Worm (Caenorhabditis elegans) whole organism, L1 larva: ENCODE data around the gene ZK688.9.

Source experiments
- C16A3.4 ChIP-seq: fragments of 150-350 bp; optimal IDR thresholded peaks from 2 replicates; lab custom pipeline; 2014; ENCODE audit warnings: missing biosample characterization, missing genetic modification characterization
- C34B4.2 ChIP-seq: sonication (generic microtip); optimal IDR thresholded peaks from 2 replicates; lab custom pipeline; 2017; ENCODE audit warnings: mild to moderate bottlenecking, missing genetic modification characterization, missing compliant biosample characterization
- F16B12.6 ChIP-seq: fragments of 150-350 bp; optimal IDR thresholded peaks from 2 replicates; lab custom pipeline; 2014; ENCODE audit warnings: missing biosample characterization, missing genetic modification characterization
- alr-1 ChIP-seq: fragments of 200-800 bp; sonication (Bioruptor generic); optimal IDR thresholded peaks from 2 replicates; lab custom pipeline; 2018; ENCODE audit warnings: borderline replicate concordance, mild to moderate bottlenecking, missing genetic modification characterization, missing compliant biosample characterization
- aly-2 ChIP-seq: fragments of 150-350 bp; optimal IDR thresholded peaks from 2 replicates; lab custom pipeline; 2014; ENCODE audit warnings: missing biosample characterization, missing genetic modification characterization
- ama-1 ChIP-seq: fragments of 150-350 bp; optimal IDR thresholded peaks from 2 replicates; lab custom pipeline; 2014
- ceh-63 ChIP-seq: fragments of 200-800 bp; sonication (Bioruptor generic); optimal IDR thresholded peaks from 2 replicates; lab custom pipeline; 2018; ENCODE audit warnings: mild to moderate bottlenecking, missing genetic modification characterization, missing compliant biosample characterization
- ceh-8 ChIP-seq: fragments of 200-800 bp; sonication (Bioruptor generic); optimal IDR thresholded peaks from 2 replicates; lab custom pipeline; 2018; ENCODE audit warnings: mild to moderate bottlenecking, missing genetic modification characterization, moderate library complexity, missing compliant biosample characterization
- ceh-82 ChIP-seq, 3 experiments: fragments of 150-350 bp in 1 of 3; sonication (generic microtip) in 2 of 3; optimal IDR thresholded peaks; 2 replicates each; lab custom pipeline; 2014 to 2017; ENCODE audit warnings: missing biosample characterization in 3 of 3, missing genetic modification characterization in 3 of 3
- ceh-90 ChIP-seq: sonication (generic microtip); optimal IDR thresholded peaks from 2 replicates; lab custom pipeline; 2016; ENCODE audit warnings: missing genetic modification characterization, missing compliant biosample characterization
- dpl-1 ChIP-seq, 3 experiments: fragments of 150-350 bp in 2 of 3; sonication (generic microtip) in 1 of 3; optimal IDR thresholded peaks; 2 replicates each; lab custom pipeline; 2014 to 2017; ENCODE audit warnings: missing biosample characterization in 3 of 3, missing genetic modification characterization in 3 of 3, missing genetic modification reagents in 3 of 3
- efl-1 ChIP-seq, 4 experiments: fragments of 150-350 bp; optimal IDR thresholded peaks in 3 of 4; peaks in 1 of 4; 1 replicate in 1 of 4; 2 replicates in 3 of 4; lab custom pipeline; 2014; ENCODE audit warnings: missing biosample characterization in 2 of 4, missing genetic modification characterization in 2 of 4, missing genetic modification reagents in 2 of 4
- efl-3 ChIP-seq: fragments of 200-800 bp; sonication (Bioruptor generic); optimal IDR thresholded peaks from 2 replicates; lab custom pipeline; 2018; ENCODE audit warnings: mild to moderate bottlenecking, missing genetic modification characterization, missing compliant biosample characterization
- egl-13 ChIP-seq: sonication (generic microtip); optimal IDR thresholded peaks from 2 replicates; lab custom pipeline; 2016; ENCODE audit warnings: missing genotype, missing genetic modification reagents, missing genetic modification characterization, missing compliant biosample characterization
- fkh-10 ChIP-seq: sonication (generic microtip); optimal IDR thresholded peaks from 2 replicates; lab custom pipeline; 2017; ENCODE audit warnings: missing biosample characterization, missing genetic modification reagents, missing genetic modification characterization
- fkh-8 ChIP-seq: sonication (generic microtip); optimal IDR thresholded peaks from 2 replicates; lab custom pipeline; 2016; ENCODE audit warnings: mild to moderate bottlenecking, missing genetic modification characterization, missing compliant biosample characterization
- fos-1 ChIP-seq: fragments of 150-350 bp; optimal IDR thresholded peaks from 2 replicates; lab custom pipeline; 2014; ENCODE audit warnings: missing biosample characterization, missing genetic modification characterization
- grh-1 ChIP-seq: fragments of 200-800 bp; sonication (Bioruptor generic); IDR thresholded peaks from 2 replicates; pipeline ENCODE4 v1.3.6; 2022; ENCODE audit warnings: missing genetic modification reagents, missing genetic modification characterization, missing compliant biosample characterization
- hlh-17 ChIP-seq: fragments of 200-800 bp; sonication (Bioruptor generic); optimal IDR thresholded peaks from 2 replicates; lab custom pipeline; 2018; ENCODE audit warnings: missing genetic modification characterization, mild to moderate bottlenecking, missing compliant biosample characterization, moderate library complexity, borderline replicate concordance
- hlh-4 ChIP-seq: sonication (generic microtip); optimal IDR thresholded peaks from 2 replicates; lab custom pipeline; 2016; ENCODE audit warnings: mild to moderate bottlenecking, missing genetic modification characterization, missing compliant biosample characterization
- irx-1 ChIP-seq: sonication (generic microtip); optimal IDR thresholded peaks from 2 replicates; lab custom pipeline; 2016; ENCODE audit warnings: missing genetic modification characterization, missing compliant biosample characterization
- isw-1 ChIP-seq: fragments of 200-800 bp; sonication (Bioruptor generic); IDR thresholded peaks from 2 replicates; pipeline ENCODE4 v1.3.6; 2022; ENCODE audit warnings: missing genetic modification characterization, missing compliant biosample characterization
- jun-1 ChIP-seq: fragments of 150-350 bp; optimal IDR thresholded peaks from 2 replicates; lab custom pipeline; 2014; ENCODE audit warnings: missing biosample characterization, missing genetic modification reagents, missing genetic modification characterization
- lin-13 ChIP-seq: fragments of 150-350 bp; optimal IDR thresholded peaks from 2 replicates; lab custom pipeline; 2014; ENCODE audit warnings: missing biosample characterization, missing genetic modification reagents, missing genetic modification characterization
- lin-14 ChIP-seq: fragments of 200-800 bp; sonication (Bioruptor generic); optimal IDR thresholded peaks from 2 replicates; lab custom pipeline; 2018; ENCODE audit warnings: mild to moderate bottlenecking, missing genetic modification characterization, moderate library complexity, missing compliant biosample characterization
- lin-15B ChIP-seq: fragments of 150-350 bp; sonication (generic microtip); optimal IDR thresholded peaks from 3 replicates; lab custom pipeline; 2014; ENCODE audit warnings: missing biosample characterization, missing genetic modification characterization
- lin-35 ChIP-seq, 2 experiments: fragments of 150-350 bp; optimal IDR thresholded peaks; 2 replicates each; lab custom pipeline; 2014; ENCODE audit warnings: missing biosample characterization in 2 of 2, missing genetic modification characterization in 2 of 2, missing genetic modification reagents in 2 of 2
- lir-3 ChIP-seq: sonication (generic microtip); optimal IDR thresholded peaks from 2 replicates; lab custom pipeline; 2016; ENCODE audit warnings: mild to moderate bottlenecking, missing genetic modification characterization, moderate library complexity, missing compliant biosample characterization; ENCODE audit not compliant: poor library complexity
- mdl-1 ChIP-seq, 2 experiments: fragments of 150-350 bp; optimal IDR thresholded peaks; 2 replicates each; lab custom pipeline; 2014 to 2017; ENCODE audit warnings: missing biosample characterization in 2 of 2, missing genetic modification characterization in 2 of 2, inconsistent platforms in 1 of 2
- mef-2 ChIP-seq: fragments of 150-350 bp; optimal IDR thresholded peaks from 2 replicates; lab custom pipeline; 2014; ENCODE audit warnings: missing biosample characterization, missing genetic modification characterization
- nhr-11 ChIP-seq: fragments of 150-350 bp; optimal IDR thresholded peaks from 2 replicates; lab custom pipeline; 2014; ENCODE audit warnings: missing biosample characterization, missing genetic modification characterization
- nhr-12 ChIP-seq: sonication (generic microtip); optimal IDR thresholded peaks from 2 replicates; lab custom pipeline; 2017; ENCODE audit warnings: missing biosample characterization, missing genetic modification characterization
- nhr-19 ChIP-seq: fragments of 200-800 bp; sonication (Bioruptor generic); conservative IDR thresholded peaks from 2 replicates; pipeline ENCODE4 v1.3.6; 2022; ENCODE audit warnings: missing genetic modification characterization, missing compliant biosample characterization
- nhr-20 ChIP-seq: sonication (generic microtip); optimal IDR thresholded peaks from 2 replicates; lab custom pipeline; 2016; ENCODE audit warnings: mild to moderate bottlenecking, missing genetic modification characterization, missing compliant biosample characterization
- nhr-237 ChIP-seq: fragments of 150-350 bp; optimal IDR thresholded peaks from 2 replicates; lab custom pipeline; 2014; ENCODE audit warnings: missing biosample characterization, missing genetic modification characterization
- nhr-28 ChIP-seq: fragments of 150-350 bp; optimal IDR thresholded peaks from 2 replicates; lab custom pipeline; 2014; ENCODE audit warnings: missing biosample characterization, missing genetic modification characterization
- nhr-71 ChIP-seq: sonication (generic microtip); optimal IDR thresholded peaks from 2 replicates; lab custom pipeline; 2016; ENCODE audit warnings: mild to moderate bottlenecking, missing genetic modification characterization, moderate library complexity, missing compliant biosample characterization
- nhr-84 ChIP-seq: sonication (generic microtip); optimal IDR thresholded peaks from 2 replicates; lab custom pipeline; 2017; ENCODE audit warnings: missing biosample characterization, missing genetic modification characterization
- nhr-85 ChIP-seq: sonication (generic microtip); peaks from one replicate; lab custom pipeline; 2016; ENCODE audit warnings: missing genetic modification characterization, inconsistent platforms, missing compliant biosample characterization
- nhr-90 ChIP-seq: sonication (generic microtip); optimal IDR thresholded peaks from 2 replicates; lab custom pipeline; 2016; ENCODE audit warnings: mild to moderate bottlenecking, missing genetic modification characterization, missing compliant biosample characterization; ENCODE audit not compliant: poor library complexity
- pag-3 ChIP-seq: sonication (generic microtip); optimal IDR thresholded peaks from 2 replicates; lab custom pipeline; 2017; ENCODE audit warnings: missing genetic modification characterization, mild to moderate bottlenecking, missing compliant biosample characterization, antibody characterized with exemption, borderline replicate concordance; ENCODE audit not compliant: insufficient read depth
- pqm-1 ChIP-seq: sonication (generic microtip); optimal IDR thresholded peaks from 3 replicates; lab custom pipeline; 2017; ENCODE audit warnings: missing biosample characterization, missing genetic modification characterization
- skn-1 ChIP-seq: fragments of 150-350 bp; optimal IDR thresholded peaks from 2 replicates; lab custom pipeline; 2014; ENCODE audit warnings: missing biosample characterization, missing genetic modification characterization
- sox-4 ChIP-seq: sonication (generic microtip); optimal IDR thresholded peaks from 2 replicates; lab custom pipeline; 2016; ENCODE audit warnings: missing genetic modification characterization, missing compliant biosample characterization
- sptf-1 ChIP-seq: fragments of 150-350 bp; optimal IDR thresholded peaks from 2 replicates; lab custom pipeline; 2014; ENCODE audit warnings: missing biosample characterization, missing genetic modification characterization
- sup-37 ChIP-seq: fragments of 200-800 bp; sonication (Bioruptor generic); optimal IDR thresholded peaks from 2 replicates; lab custom pipeline; 2018; ENCODE audit warnings: mild to moderate bottlenecking, missing genetic modification characterization, missing compliant biosample characterization
- tbx-2 ChIP-seq: sonication (generic microtip); optimal IDR thresholded peaks from 2 replicates; lab custom pipeline; 2016; ENCODE audit warnings: missing genetic modification characterization, missing compliant biosample characterization
- unc-130 ChIP-seq: fragments of 150-350 bp; optimal IDR thresholded peaks from 2 replicates; lab custom pipeline; 2017; ENCODE audit warnings: missing biosample characterization, missing genetic modification characterization, inconsistent platforms
- unc-98 ChIP-seq: fragments of 200-800 bp; sonication (Bioruptor generic); IDR thresholded peaks from 2 replicates; pipeline ENCODE4 v1.3.6; 2022; ENCODE audit warnings: missing genetic modification characterization, missing compliant biosample characterization
- vab-15 ChIP-seq: sonication (generic microtip); optimal IDR thresholded peaks from 2 replicates; lab custom pipeline; 2017; ENCODE audit warnings: missing genotype, mild to moderate bottlenecking, missing genetic modification characterization, missing compliant biosample characterization
- xbp-1 ChIP-seq: sonication (generic microtip); optimal IDR thresholded peaks from 2 replicates; lab custom pipeline; 2016; ENCODE audit warnings: missing genetic modification characterization, missing compliant biosample characterization
- zip-4 ChIP-seq: fragments of 200-800 bp; sonication (Bioruptor generic); optimal IDR thresholded peaks from 2 replicates; lab custom pipeline; 2018; ENCODE audit warnings: mild to moderate bottlenecking, missing genetic modification characterization, moderate library complexity, missing compliant biosample characterization
- ztf-11 ChIP-seq, 2 experiments: sonication (generic microtip); optimal IDR thresholded peaks; 2 replicates each; lab custom pipeline; 2016 to 2017; ENCODE audit warnings: missing genetic modification characterization in 2 of 2, missing biosample characterization in 1 of 2, missing compliant biosample characterization in 1 of 2

Gene ZK688.9

ce11 chrIII:7872776-7873175, 10.0 kb downstream of the ZK688.9 start (continued):
- TF ChIP-seq vab-15 (tag; lab: Kevin White, UChicago) (peak; percentile 14), nhr-12 (tag; lab: Kevin White, UChicago) (no peak), F16B12.6 (tag; lab: Kevin White, UChicago) (no peak), irx-1 (tag; lab: Kevin White, UChicago) (no peak), efl-1 (optimal IDR thresholded peaks at IDR 0.05; lab: Kevin White, UChicago) (no peak), efl-1 (GFP tag; optimal IDR thresholded peaks at IDR 0.05 in 1 of 2; lab: Kevin White, UChicago) (no peak), unc-98 (GFP tag; lab: Robert Waterston, UW) (no peak), hlh-17 (GFP tag; lab: Kevin White, UChicago) (no peak), sup-37 (GFP tag; lab: Kevin White, UChicago) (no peak), egl-13 (tag; lab: Kevin White, UChicago) (no peak), nhr-84 (tag; lab: Kevin White, UChicago) (no peak), hlh-4 (tag; lab: Kevin White, UChicago) (no peak), fos-1 (tag; lab: Kevin White, UChicago) (no peak), lin-14 (peak; percentile 64), ama-1 (no peak), ztf-11 (tag; optimal IDR thresholded peaks at IDR 0.05; lab: Kevin White, UChicago) (no peak), sptf-1 (tag; lab: Kevin White, UChicago) (no peak), ceh-82 (tag; optimal IDR thresholded peaks at IDR 0.05; lab: Kevin White, UChicago) (no peak), nhr-71 (tag; lab: Kevin White, UChicago) (peak; percentile 36), aly-2 (tag; lab: Kevin White, UChicago) (no peak), nhr-20 (tag; lab: Kevin White, UChicago) (peak; percentile 39), fkh-8 (tag; lab: Kevin White, UChicago) (no peak), nhr-11 (no peak), skn-1 (no peak), C34B4.2 (no peak), tbx-2 (tag; lab: Kevin White, UChicago) (no peak), unc-130 (tag; lab: Kevin White, UChicago) (no peak), fkh-10 (no peak), mdl-1 (tag; optimal IDR thresholded peaks at IDR 0.05; lab: Kevin White, UChicago) (no peak), C16A3.4 (tag; lab: Kevin White, UChicago) (no peak), sox-4 (tag; lab: Kevin White, UChicago) (no peak), grh-1 (GFP tag; lab: Robert Waterston, UW) (no peak), jun-1 (tag; lab: Kevin White, UChicago) (no peak), lin-35 (GFP tag; optimal IDR thresholded peaks at IDR 0.05; lab: Kevin White, UChicago) (no peak), pqm-1 (tag; lab: Kevin White, UChicago) (no peak), ceh-63 (GFP tag; lab: Kevin White, UChicago) (no peak), lir-3 (no peak), xbp-1 (tag; lab: Kevin White, UChicago) (no peak), nhr-28 (tag; lab: Kevin White, UChicago) (no peak), nhr-237 (no peak), efl-3 (GFP tag; lab: Kevin White, UChicago) (no peak), nhr-19 (GFP tag; lab: Robert Waterston, UW) (no peak), mef-2 (tag; lab: Kevin White, UChicago) (no peak), isw-1 (GFP tag; lab: Robert Waterston, UW) (no peak), ceh-90 (tag; lab: Kevin White, UChicago) (no peak), zip-4 (GFP tag; lab: Kevin White, UChicago) (no peak), nhr-85 (peak; percentile 86), nhr-90 (tag; lab: Kevin White, UChicago) (no peak), alr-1 (tag; lab: Kevin White, UChicago) (no peak), ceh-8 (GFP tag; lab: Kevin White, UChicago) (no peak), lin-15B (tag; lab: Kevin White, UChicago) (no peak), dpl-1 (GFP tag; optimal IDR thresholded peaks at IDR 0.05; lab: Kevin White, UChicago) (no peak), pag-3 (tag; lab: Kevin White, UChicago) (no peak), lin-13 (GFP tag; lab: Kevin White, UChicago) (no peak)
